Fruit fly (Drosophila melanogaster) whole organism, adult: Measurements from ENCODE around the gene CG11537.

Source experiments
- CG14711 ChIP-seq: fragments of 200-800 bp; sonication (Bioruptor generic); optimal IDR thresholded peaks from 2 replicates; lab custom pipeline; 2018; ENCODE audit warnings: missing biosample characterization, mild to moderate bottlenecking, missing genetic modification characterization, moderate library complexity
- CG7101 ChIP-seq: fragments of 200-800 bp; sonication (Bioruptor generic); optimal IDR thresholded peaks from 2 replicates; lab custom pipeline; 2018; ENCODE audit warnings: missing biosample characterization, mild to moderate bottlenecking, missing genetic modification characterization, moderate library complexity
- Clk ChIP-seq: fragments of 200-800 bp; sonication (Bioruptor generic); optimal IDR thresholded peaks from 2 replicates; lab custom pipeline; 2017; ENCODE audit warnings: missing biosample characterization, missing genetic modification characterization
- Mnt ChIP-seq: fragments of 200-800 bp; sonication (Bioruptor generic); optimal IDR thresholded peaks from 2 replicates; lab custom pipeline; 2016; ENCODE audit warnings: missing biosample characterization, mild to moderate bottlenecking, missing genetic modification characterization
- cnc ChIP-seq, 2 experiments: fragments of >200 bp; optimal IDR thresholded peaks; 2 replicates each; lab custom pipeline; 2017
- pad ChIP-seq: fragments of 200-800 bp; sonication (Bioruptor generic); optimal IDR thresholded peaks from 3 replicates; lab custom pipeline; 2017; ENCODE audit warnings: missing biosample characterization, missing genetic modification characterization, mild to moderate bottlenecking, moderate library complexity, missing genetic modification reagents
- tj ChIP-seq: fragments of 200-800 bp; sonication (Bioruptor generic); optimal IDR thresholded peaks from 3 replicates; lab custom pipeline; 2017; ENCODE audit warnings: missing biosample characterization, mild to moderate bottlenecking, missing genetic modification characterization, moderate library complexity

DNA sequence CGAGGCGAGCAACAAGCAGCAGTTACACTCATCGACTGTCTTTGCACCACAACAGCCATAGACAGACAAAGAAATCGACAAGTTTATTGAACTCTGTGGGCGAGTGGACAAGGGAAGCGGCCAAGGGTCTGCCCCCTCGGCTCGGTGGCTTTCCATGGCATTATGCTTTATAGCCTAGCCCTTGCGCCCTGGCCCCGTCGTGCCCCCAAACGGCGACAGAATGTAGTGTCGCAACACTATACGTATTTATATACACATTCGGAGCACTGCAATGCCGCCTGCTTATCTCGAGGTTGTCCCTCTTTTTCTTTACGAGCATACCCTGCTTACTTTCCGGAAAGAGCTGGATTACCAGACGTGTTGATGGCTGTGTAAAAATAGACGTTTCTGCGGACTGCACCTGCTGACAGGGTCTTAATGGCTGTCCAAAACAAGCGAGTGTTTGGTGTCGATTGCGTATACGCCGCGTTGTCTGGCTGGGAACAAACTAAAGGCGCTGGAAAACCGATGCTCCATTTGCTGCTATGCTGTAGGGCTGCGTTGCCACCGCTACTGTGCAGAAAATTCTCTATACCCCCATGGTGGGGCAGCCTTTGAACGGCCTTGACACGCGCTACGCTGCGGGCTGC, 20.5 kb downstream of the CG11537 start:
- TF ChIP-seq Clk (GFP tag; lab: Kevin White, UChicago) (no peak), cnc (optimal IDR thresholded peaks at IDR 0.05; lab: Kevin White, UChicago) (no peak), Mnt (GFP tag; lab: Kevin White, UChicago) (no peak), pad (GFP tag; lab: Kevin White, UChicago) (no peak), tj (GFP tag; lab: Kevin White, UChicago) (no peak), CG14711 (no peak), CG7101 (tag; lab: Kevin White, UChicago) (no peak)
